ENCODE assay signal across 2 worm cellular contexts in genomic region chrV:10747263-10747951, ce11.
A peak's percentile ranks its signal among the peaks of the same experiment; 100 is the strongest.
TF ChIP-seq lines count a peak whose summit lies in the region.

Gene selt-1.2 (minus strand): TSS chrV:10747363.
Gene F28H7.2 (plus strand): TSS chrV:10747901.

TF ChIP-seq in whole organism, L1 larva, 84 proteins besides CTCF, POLR2A, EP300 and RAD21:
- TF ChIP-seq efl-1 (optimal IDR thresholded peaks at IDR 0.05; lab: Kevin White, UChicago) (no peak), efl-1 (GFP tag; optimal IDR thresholded peaks at IDR 0.05 in 1 of 2; lab: Kevin White, UChicago) (peak in 1 of 2 experiments; percentile 77), snu-23 (GFP tag; optimal IDR thresholded peaks at IDR 0.05; lab: Kevin White, UChicago) (no peak), nhr-19 (GFP tag; conservative IDR thresholded peaks at IDR 0.05; lab: Robert Waterston, UW) (no peak), ztf-11 (tag; optimal IDR thresholded peaks at IDR 0.05; lab: Kevin White, UChicago) (no peak), nhr-77 (tag; optimal IDR thresholded peaks at IDR 0.05; lab: Kevin White, UChicago) (no peak), nhr-20 (tag; optimal IDR thresholded peaks at IDR 0.05; lab: Kevin White, UChicago) (peak; percentile 4)

TF ChIP-seq in whole organism, L3 larva, 47 proteins besides CTCF, POLR2A, EP300 and RAD21:
- TF ChIP-seq R02D3.7 (tag; optimal IDR thresholded peaks at IDR 0.05; lab: Kevin White, UChicago) (no peak), hmg-11 (tag; optimal IDR thresholded peaks at IDR 0.05; lab: Kevin White, UChicago) (no peak), pqm-1 (tag; optimal IDR thresholded peaks at IDR 0.05; lab: Kevin White, UChicago) (peak; percentile 40), lin-39 (tag; optimal IDR thresholded peaks at IDR 0.05; lab: Kevin White, UChicago) (no peak)

Comparison
In these comparisons a context has a peak if more than half of its experiments do, and no peak if none do; other contexts are left out.
1. Of the 26 proteins assayed by ChIP-seq in both whole organism, L1 larva and whole organism, L3 larva: peak only in whole organism, L1 larva: none; only in whole organism, L3 larva: pqm-1; in both: none; in neither: 25.